Fruit fly (Drosophila melanogaster): Measurements from ENCODE around the gene Toll-9.

DNA sequence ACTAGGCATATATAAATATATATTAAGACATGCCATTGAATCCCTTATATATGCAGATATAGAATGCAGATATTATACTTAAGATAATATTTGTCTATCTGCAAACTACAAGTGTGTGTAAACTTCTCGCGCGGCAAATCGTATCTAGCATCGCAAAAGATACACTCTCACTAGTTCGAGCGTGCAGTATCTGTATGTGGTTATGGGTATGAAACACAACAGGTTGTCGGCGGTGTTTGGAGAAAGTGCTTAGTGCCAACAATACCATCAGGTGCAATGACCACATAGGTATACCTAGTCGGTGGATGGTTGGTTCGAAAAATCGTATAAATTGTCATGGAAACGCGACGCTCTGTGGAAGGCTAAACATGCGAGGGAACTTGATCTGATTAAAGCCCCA lies 38.0 kb upstream of the Toll-9 start:
- TF ChIP-seq CG8478 (optimal IDR thresholded peaks at IDR 0.05): no peak
- no peak for TF ChIP-seq CTCF (optimal IDR thresholded peaks at IDR 0.05)
